Worm (Caenorhabditis elegans) whole organism, young adult: ENCODE results near the gene C28G1.2.

ENCODE experiments used
- B0261.1 ChIP-seq: sonication (generic microtip); optimal IDR thresholded peaks from 2 replicates; lab custom pipeline; 2016; ENCODE audit warnings: mild to moderate bottlenecking, missing genetic modification characterization, moderate library complexity, missing compliant biosample characterization
- Y56A3A.18 ChIP-seq: fragments of 200-800 bp; sonication (Bioruptor generic); IDR thresholded peaks from 2 replicates; pipeline ENCODE4 v1.3.6; 2022; ENCODE audit warnings: missing genetic modification reagents, missing genetic modification characterization, missing compliant biosample characterization
- cebp-2 ChIP-seq: fragments of 200-800 bp; sonication (Bioruptor generic); IDR thresholded peaks from 2 replicates; pipeline ENCODE4 v1.3.6; 2022; ENCODE audit warnings: missing genetic modification characterization, missing compliant biosample characterization
- dpl-1 ChIP-seq: fragments of 150-350 bp; optimal IDR thresholded peaks from 2 replicates; lab custom pipeline; 2014; ENCODE audit warnings: missing biosample characterization, missing genetic modification reagents, missing genetic modification characterization
- hrde-1 ChIP-seq: sonication (generic microtip); optimal IDR thresholded peaks from 2 replicates; lab custom pipeline; 2016; ENCODE audit warnings: missing genetic modification characterization, mild to moderate bottlenecking, missing compliant biosample characterization, moderate library complexity, missing genotype, missing genetic modification reagents, borderline replicate concordance
- nfya-1 ChIP-seq: sonication (generic microtip); optimal IDR thresholded peaks from 2 replicates; lab custom pipeline; 2017; ENCODE audit warnings: antibody characterized with exemption, missing compliant biosample characterization, missing genetic modification characterization, borderline replicate concordance; ENCODE audit not compliant: insufficient read depth
- nhr-179 ChIP-seq: sonication (generic microtip); optimal IDR thresholded peaks from 2 replicates; lab custom pipeline; 2016; ENCODE audit warnings: mild to moderate bottlenecking, missing genetic modification characterization, missing compliant biosample characterization
- nhr-90 ChIP-seq: sonication (generic microtip); optimal IDR thresholded peaks from 2 replicates; lab custom pipeline; 2016; ENCODE audit warnings: missing genotype, mild to moderate bottlenecking, missing genetic modification characterization, missing compliant biosample characterization
- pha-4 ChIP-seq: fragments of 150-350 bp; sonication (generic microtip); optimal IDR thresholded peaks from 2 replicates; lab custom pipeline; 2014; ENCODE audit warnings: missing biosample characterization, missing genetic modification reagents, missing genetic modification characterization
- sea-2 ChIP-seq: fragments of 200-800 bp; sonication (Bioruptor generic); IDR thresholded peaks from 2 replicates; pipeline ENCODE4 v1.3.6; 2022; ENCODE audit warnings: missing genetic modification characterization, missing compliant biosample characterization
- unc-62 ChIP-seq: fragments of 150-350 bp; optimal IDR thresholded peaks from 2 replicates; lab custom pipeline; 2014; ENCODE audit warnings: missing biosample characterization, missing genetic modification reagents, missing genetic modification characterization

ce11 chrX:8797653-8798052, 38.2 kb upstream of the C28G1.2 start:
- TF ChIP-seq dpl-1 (no peak), nhr-179 (tag; lab: Kevin White, UChicago) (no peak), cebp-2 (GFP tag; lab: Robert Waterston, UW) (no peak), nfya-1 (tag; lab: Kevin White, UChicago) (no peak), B0261.1 (tag; lab: Kevin White, UChicago) (no peak), nhr-90 (tag; lab: Kevin White, UChicago) (no peak), hrde-1 (tag; lab: Kevin White, UChicago) (no peak), sea-2 (GFP tag; lab: Robert Waterston, UW) (no peak), unc-62 (no peak), pha-4 (no peak), Y56A3A.18 (GFP tag; lab: Robert Waterston, UW) (no peak)
